Fruit fly (Drosophila melanogaster) whole organism, pupa: ENCODE measurements around the gene CG2865.
A peak's percentile ranks its signal among the peaks of the same experiment; 100 is the strongest.

ENCODE experiments used
- CG10348 ChIP-seq: fragments of 200-800 bp; sonication (Bioruptor generic); IDR thresholded peaks from 2 replicates; pipeline ENCODE4 v1.3.6; 2022; ENCODE audit warnings: missing biosample characterization, missing genetic modification characterization
- CG14655 ChIP-seq: fragments of 200-800 bp; sonication (Bioruptor generic); optimal IDR thresholded peaks from 3 replicates; lab custom pipeline; 2017; ENCODE audit warnings: mild to moderate bottlenecking, missing biosample characterization, missing genetic modification reagents, missing genetic modification characterization
- CG15710 ChIP-seq: fragments of 200-800 bp; sonication (Bioruptor generic); optimal IDR thresholded peaks from 2 replicates; lab custom pipeline; 2018; ENCODE audit warnings: missing biosample characterization, mild to moderate bottlenecking, missing genetic modification characterization, moderate library complexity
- CG8159 ChIP-seq: fragments of 200-800 bp; sonication (Bioruptor generic); optimal IDR thresholded peaks from 3 replicates; lab custom pipeline; 2018; ENCODE audit warnings: missing biosample characterization, mild to moderate bottlenecking, missing genetic modification characterization, moderate library complexity
- CG8301 ChIP-seq: fragments of 200-800 bp; sonication (Bioruptor generic); optimal IDR thresholded peaks from 2 replicates; lab custom pipeline; 2018; ENCODE audit warnings: missing biosample characterization, mild to moderate bottlenecking, missing genetic modification characterization
- CG9948 ChIP-seq: fragments of 200-800 bp; sonication (Bioruptor generic); optimal IDR thresholded peaks from 2 replicates; lab custom pipeline; 2018; ENCODE audit warnings: missing biosample characterization, mild to moderate bottlenecking, missing genetic modification characterization, moderate library complexity
- D1 ChIP-seq: fragments of 200-800 bp; sonication (Bioruptor generic); optimal IDR thresholded peaks from 2 replicates; lab custom pipeline; 2018; ENCODE audit warnings: missing biosample characterization, mild to moderate bottlenecking, missing genetic modification characterization, moderate library complexity
- Ets98B ChIP-seq: fragments of 200-800 bp; sonication (Bioruptor generic); IDR thresholded peaks from 2 replicates; pipeline ENCODE4 v1.3.6; 2022; ENCODE audit warnings: missing biosample characterization, missing genetic modification characterization
- Pif1A ChIP-seq: fragments of 200-800 bp; sonication (Bioruptor generic); optimal IDR thresholded peaks from 3 replicates; lab custom pipeline; 2016; ENCODE audit warnings: missing biosample characterization, missing genetic modification characterization
- Snoo ChIP-seq: fragments of 200-800 bp; sonication (Bioruptor generic); optimal IDR thresholded peaks from 3 replicates; lab custom pipeline; 2017; ENCODE audit warnings: missing biosample characterization, mild to moderate bottlenecking, missing genetic modification characterization, inconsistent platforms
- fd96Ca ChIP-seq: fragments of 200-800 bp; sonication (Bioruptor generic); IDR thresholded peaks from 3 replicates; pipeline ENCODE4 v1.3.6; 2022; ENCODE audit warnings: missing biosample characterization, missing genetic modification characterization
- rn ChIP-seq: fragments of 200-800 bp; sonication (Bioruptor generic); IDR thresholded peaks from 2 replicates; pipeline ENCODE4 v1.3.6; 2022; ENCODE audit warnings: missing biosample characterization, missing genetic modification characterization

dm6 chrX:2307564-2307963 is 14.4 kb upstream of the CG2865 start:
- TF ChIP-seq D1 (tag; lab: Kevin White, UChicago) (no peak), rn (GFP tag; lab: Robert Waterston, UW) (no peak), Ets98B (GFP tag; lab: Robert Waterston, UW) (no peak), CG9948 (tag; lab: Kevin White, UChicago) (peak; percentile 11), CG14655 (no peak), fd96Ca (GFP tag; lab: Robert Waterston, UW) (no peak), CG8159 (tag; lab: Kevin White, UChicago) (peak; percentile 10), CG10348 (no peak), CG15710 (tag; lab: Kevin White, UChicago) (no peak), CG8301 (tag; lab: Kevin White, UChicago) (no peak), Snoo (no peak), Pif1A (GFP tag; lab: Kevin White, UChicago) (no peak)
